Fruit fly (Drosophila melanogaster) whole organism, pupa: Measurements from ENCODE around the gene Spn28F.

ENCODE experiments used
- CG10348 ChIP-seq: fragments of 200-800 bp; sonication (Bioruptor generic); IDR thresholded peaks from 2 replicates; pipeline ENCODE4 v1.3.6; 2022; ENCODE audit warnings: missing biosample characterization, missing genetic modification characterization
- CG12605 ChIP-seq: fragments of 200-800 bp; sonication (Bioruptor generic); IDR thresholded peaks from 2 replicates; pipeline ENCODE4 v1.3.6; 2022; ENCODE audit warnings: missing biosample characterization, missing genetic modification characterization
- CG13204 ChIP-seq: fragments of 200-800 bp; sonication (Bioruptor generic); optimal IDR thresholded peaks from 2 replicates; lab custom pipeline; 2018; ENCODE audit warnings: missing biosample characterization, mild to moderate bottlenecking, missing genetic modification characterization, moderate library complexity
- CG14655 ChIP-seq: fragments of 200-800 bp; sonication (Bioruptor generic); optimal IDR thresholded peaks from 3 replicates; lab custom pipeline; 2017; ENCODE audit warnings: mild to moderate bottlenecking, missing biosample characterization, missing genetic modification reagents, missing genetic modification characterization
- CG15710 ChIP-seq: fragments of 200-800 bp; sonication (Bioruptor generic); optimal IDR thresholded peaks from 2 replicates; lab custom pipeline; 2018; ENCODE audit warnings: missing biosample characterization, mild to moderate bottlenecking, missing genetic modification characterization, moderate library complexity
- CG17806 ChIP-seq: fragments of 200-800 bp; sonication (Bioruptor generic); optimal IDR thresholded peaks from 2 replicates; lab custom pipeline; 2018; ENCODE audit warnings: missing biosample characterization, mild to moderate bottlenecking, missing genetic modification characterization, moderate library complexity
- CG32121 ChIP-seq: fragments of 200-800 bp; sonication (Bioruptor generic); IDR thresholded peaks from 2 replicates; pipeline ENCODE4 v1.3.6; 2022; ENCODE audit warnings: missing biosample characterization, missing genetic modification characterization
- CG34367 ChIP-seq: fragments of 200-800 bp; sonication (Bioruptor generic); optimal IDR thresholded peaks from 2 replicates; lab custom pipeline; 2018; ENCODE audit warnings: missing biosample characterization, mild to moderate bottlenecking, missing genetic modification characterization
- CG4496 ChIP-seq: fragments of 200-800 bp; sonication (Bioruptor generic); IDR thresholded peaks from 3 replicates; pipeline ENCODE4 v1.3.6; 2022; ENCODE audit warnings: missing biosample characterization, missing genetic modification characterization
- CG8159 ChIP-seq: fragments of 200-800 bp; sonication (Bioruptor generic); optimal IDR thresholded peaks from 3 replicates; lab custom pipeline; 2018; ENCODE audit warnings: missing biosample characterization, mild to moderate bottlenecking, missing genetic modification characterization, moderate library complexity
- CG8301 ChIP-seq: fragments of 200-800 bp; sonication (Bioruptor generic); optimal IDR thresholded peaks from 2 replicates; lab custom pipeline; 2018; ENCODE audit warnings: missing biosample characterization, mild to moderate bottlenecking, missing genetic modification characterization
- CG9948 ChIP-seq: fragments of 200-800 bp; sonication (Bioruptor generic); optimal IDR thresholded peaks from 2 replicates; lab custom pipeline; 2018; ENCODE audit warnings: missing biosample characterization, mild to moderate bottlenecking, missing genetic modification characterization, moderate library complexity
- D1 ChIP-seq: fragments of 200-800 bp; sonication (Bioruptor generic); optimal IDR thresholded peaks from 2 replicates; lab custom pipeline; 2018; ENCODE audit warnings: missing biosample characterization, mild to moderate bottlenecking, missing genetic modification characterization, moderate library complexity
- EcR ChIP-seq: fragments of 200-800 bp; sonication (Bioruptor generic); optimal IDR thresholded peaks from 3 replicates; lab custom pipeline; 2019; ENCODE audit warnings: missing biosample characterization, missing genetic modification characterization, mild to moderate bottlenecking, moderate library complexity, missing genetic modification reagents
- Ets98B ChIP-seq: fragments of 200-800 bp; sonication (Bioruptor generic); IDR thresholded peaks from 2 replicates; pipeline ENCODE4 v1.3.6; 2022; ENCODE audit warnings: missing biosample characterization, missing genetic modification characterization
- Pif1A ChIP-seq: fragments of 200-800 bp; sonication (Bioruptor generic); optimal IDR thresholded peaks from 3 replicates; lab custom pipeline; 2016; ENCODE audit warnings: missing biosample characterization, missing genetic modification characterization
- Pif1B ChIP-seq: fragments of 200-800 bp; sonication (Bioruptor generic); optimal IDR thresholded peaks from 3 replicates; lab custom pipeline; 2016; ENCODE audit warnings: missing biosample characterization, missing genetic modification characterization
- Snoo ChIP-seq: fragments of 200-800 bp; sonication (Bioruptor generic); optimal IDR thresholded peaks from 3 replicates; lab custom pipeline; 2017; ENCODE audit warnings: missing biosample characterization, mild to moderate bottlenecking, missing genetic modification characterization, inconsistent platforms
- fd96Ca ChIP-seq: fragments of 200-800 bp; sonication (Bioruptor generic); IDR thresholded peaks from 3 replicates; pipeline ENCODE4 v1.3.6; 2022; ENCODE audit warnings: missing biosample characterization, missing genetic modification characterization
- gl ChIP-seq: fragments of 200-800 bp; sonication (Bioruptor generic); optimal IDR thresholded peaks from 2 replicates; lab custom pipeline; 2018; ENCODE audit warnings: missing biosample characterization, mild to moderate bottlenecking, missing genetic modification characterization
- rn ChIP-seq: fragments of 200-800 bp; sonication (Bioruptor generic); IDR thresholded peaks from 2 replicates; pipeline ENCODE4 v1.3.6; 2022; ENCODE audit warnings: missing biosample characterization, missing genetic modification characterization

Gene Spn28F

DNA sequence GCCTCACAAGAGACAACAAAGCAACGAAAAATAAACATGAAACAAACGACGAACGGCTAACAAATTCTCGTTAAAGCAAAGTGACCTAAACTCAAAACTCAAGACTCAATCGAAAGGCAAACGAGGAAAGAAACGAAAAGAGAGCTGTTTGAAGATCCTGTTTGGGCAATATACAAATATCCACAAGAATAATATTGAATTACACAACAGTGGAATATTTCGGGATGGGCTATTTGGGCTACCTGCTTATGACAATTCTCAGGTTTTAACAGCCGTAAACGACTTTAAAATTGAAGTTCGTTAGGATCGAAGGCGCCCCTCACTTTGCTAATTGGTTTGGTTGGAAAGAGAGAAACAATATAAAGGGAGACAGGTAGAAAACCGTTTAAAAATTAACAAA is 34.7 kb upstream of the Spn28F start:
- TF ChIP-seq Ets98B = no peak
- TF ChIP-seq CG34367 (tag; lab: Kevin White, UChicago) = no peak
- TF ChIP-seq CG15710 = no peak
- TF ChIP-seq, all 21 proteins: peak for 0

DNA sequence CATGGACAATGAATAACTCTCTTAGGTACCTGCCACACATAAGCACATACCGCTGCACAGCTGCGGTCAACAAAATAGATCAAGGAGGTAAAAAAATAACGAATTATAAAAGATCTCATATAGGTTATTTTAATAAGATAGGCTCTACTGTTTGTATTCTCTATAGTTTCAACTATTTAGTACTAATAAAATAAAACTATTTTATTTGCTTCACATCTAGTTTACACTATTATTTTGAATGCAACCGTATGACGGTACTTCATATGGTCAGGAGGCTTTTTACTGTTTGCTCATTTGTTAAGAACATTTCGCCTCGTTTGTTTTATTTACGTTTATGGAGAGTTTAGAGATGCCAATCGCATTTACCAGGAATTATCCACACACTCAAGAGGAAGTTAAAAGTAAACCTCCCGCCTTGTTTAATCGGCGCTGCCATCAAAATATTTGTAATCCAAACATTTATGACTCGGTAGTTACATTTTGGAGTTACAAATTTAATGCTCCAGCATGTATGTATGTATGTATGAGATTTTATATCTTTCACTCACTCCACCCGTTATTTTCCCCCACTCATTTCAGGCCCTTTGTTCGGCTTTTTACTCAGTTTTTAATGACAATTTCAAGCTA is 33.5 kb upstream of the Spn28F start:
- TF ChIP-seq CG32121 (GFP tag; lab: Robert Waterston, UW) (peak; percentile 74), rn (GFP tag; lab: Robert Waterston, UW) (peak; percentile 42; the same call in 1 of the 2 replicates), CG12605 (GFP tag; lab: Robert Waterston, UW) (peak; percentile 82), Snoo (peak; percentile 30), CG8301 (tag; lab: Kevin White, UChicago) (peak; percentile 75), CG14655 (GFP tag; lab: Kevin White, UChicago) (peak; percentile 80), EcR (GFP tag; lab: Kevin White, UChicago) (no peak), Pif1B (peak; percentile 35), CG34367 (tag; lab: Kevin White, UChicago) (peak; percentile 64), CG15710 (peak; percentile 74), CG4496 (GFP tag; lab: Robert Waterston, UW) (peak; percentile 79), Pif1A (peak; percentile 49), D1 (peak; percentile 22), Ets98B (peak; percentile 51), CG17806 (tag; lab: Kevin White, UChicago) (peak; percentile 77), CG10348 (GFP tag; lab: Robert Waterston, UW) (no peak), CG8159 (tag; lab: Kevin White, UChicago) (peak; percentile 79), gl (no peak), CG13204 (GFP tag; lab: Kevin White, UChicago) (no peak), CG9948 (peak; percentile 72), fd96Ca (GFP tag; lab: Robert Waterston, UW) (no peak)
- TF ChIP-seq, all 21 proteins: peak for 16

DNA sequence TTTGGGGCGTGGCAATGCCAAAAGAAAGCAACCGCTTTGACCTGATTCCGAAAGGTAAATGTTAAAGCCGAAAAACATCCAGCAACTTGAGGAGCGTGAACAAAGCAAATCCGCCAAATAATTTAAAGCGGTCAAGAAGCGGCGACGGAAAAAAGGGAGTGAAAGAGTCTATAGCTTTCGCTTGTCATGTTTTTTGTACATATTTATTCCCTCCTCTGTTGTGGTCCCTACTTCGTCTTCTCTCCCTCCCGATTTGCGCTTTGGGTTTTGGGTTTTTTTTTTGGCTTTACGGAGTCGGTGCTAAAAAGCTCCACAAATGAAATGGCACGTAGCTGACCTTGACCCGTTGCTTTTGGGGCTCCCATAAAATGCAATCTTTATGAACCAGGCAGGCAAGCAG is 32.5 kb upstream of the Spn28F start:
- TF ChIP-seq Pif1A = no peak
- no peak for TF ChIP-seq CG8159 (tag; lab: Kevin White, UChicago)
- no peak for TF ChIP-seq gl
- no peak for TF ChIP-seq CG32121 (GFP tag; lab: Robert Waterston, UW)
- no peak for TF ChIP-seq D1
- no peak for TF ChIP-seq Pif1B
- no peak for TF ChIP-seq CG13204 (GFP tag; lab: Kevin White, UChicago)
- TF ChIP-seq CG10348 (GFP tag; lab: Robert Waterston, UW) = no peak
- no peak for TF ChIP-seq CG17806 (tag; lab: Kevin White, UChicago)
- TF ChIP-seq Snoo = no peak
- TF ChIP-seq CG14655 (GFP tag; lab: Kevin White, UChicago) = no peak
- TF ChIP-seq fd96Ca (GFP tag; lab: Robert Waterston, UW) = no peak
- TF ChIP-seq CG34367 (tag; lab: Kevin White, UChicago) = no peak
- no peak for TF ChIP-seq rn (GFP tag; lab: Robert Waterston, UW)
- no peak for TF ChIP-seq CG12605 (GFP tag; lab: Robert Waterston, UW)
- TF ChIP-seq Ets98B = no peak
- TF ChIP-seq EcR (GFP tag; lab: Kevin White, UChicago) = no peak
- no peak for TF ChIP-seq CG15710

DNA sequence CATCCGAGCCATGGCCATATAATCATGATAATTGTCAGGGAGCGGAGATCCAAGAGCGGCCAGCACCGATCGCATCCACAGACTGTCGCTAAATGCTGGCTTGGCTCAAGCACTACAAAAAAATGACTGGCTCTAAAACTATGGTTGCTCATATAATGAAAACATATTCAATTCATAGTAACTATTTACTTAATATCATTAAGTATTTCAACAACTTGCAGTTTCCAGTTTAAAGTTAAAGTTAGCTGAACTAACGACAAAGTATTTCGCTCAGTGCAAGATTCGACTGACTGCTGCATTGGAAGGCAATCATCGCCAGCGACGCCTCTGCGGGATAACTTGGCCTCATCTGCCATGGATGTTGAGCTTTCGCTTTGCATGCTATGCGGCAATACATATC is 29.3 kb upstream of the Spn28F start:
- TF ChIP-seq Pif1A (peak; percentile 71), CG15710 (peak; percentile 57), Pif1B (peak; percentile 67), Ets98B (peak; percentile 83), CG10348 (GFP tag; lab: Robert Waterston, UW) (no peak), CG4496 (GFP tag; lab: Robert Waterston, UW) (peak; percentile 88), fd96Ca (GFP tag; lab: Robert Waterston, UW) (peak; percentile 83; the same call in 2 of the 3 replicates), CG34367 (tag; lab: Kevin White, UChicago) (peak; percentile 57), CG8301 (tag; lab: Kevin White, UChicago) (peak; percentile 77), CG12605 (GFP tag; lab: Robert Waterston, UW) (peak; percentile 73), D1 (peak; percentile 4), CG14655 (GFP tag; lab: Kevin White, UChicago) (peak; percentile 79), CG17806 (tag; lab: Kevin White, UChicago) (peak; percentile 70), CG8159 (tag; lab: Kevin White, UChicago) (peak; percentile 60), CG13204 (GFP tag; lab: Kevin White, UChicago) (no peak), CG9948 (peak; percentile 71), rn (GFP tag; lab: Robert Waterston, UW) (0 out of 2 replicates have a peak, but pooled peaks have one; percentile 6), gl (no peak), Snoo (no peak), EcR (GFP tag; lab: Kevin White, UChicago) (no peak), CG32121 (GFP tag; lab: Robert Waterston, UW) (peak; percentile 78)

DNA sequence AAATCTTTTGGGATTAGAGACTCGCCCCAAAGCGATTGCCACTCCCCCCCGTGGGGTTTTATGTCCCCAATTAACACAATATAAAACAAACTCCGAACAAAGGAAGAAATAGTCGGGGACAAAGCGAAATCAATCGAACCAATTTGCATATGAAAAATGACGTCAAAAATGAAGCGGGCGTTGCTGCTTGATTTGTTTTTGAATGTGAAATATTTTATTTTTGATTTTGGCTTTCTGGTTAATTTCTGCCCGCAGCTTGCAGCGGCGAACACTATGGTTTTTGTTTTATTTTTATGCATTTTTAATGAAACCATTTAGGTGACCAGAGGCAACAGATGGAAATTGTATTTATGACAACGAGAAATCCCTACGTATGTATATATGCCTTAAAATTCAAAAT is 27.1 kb upstream of the Spn28F start:
- TF ChIP-seq CG8159 (tag; lab: Kevin White, UChicago) (no peak), Snoo (no peak)
- TF ChIP-seq, all 21 proteins: peak for 0

DNA sequence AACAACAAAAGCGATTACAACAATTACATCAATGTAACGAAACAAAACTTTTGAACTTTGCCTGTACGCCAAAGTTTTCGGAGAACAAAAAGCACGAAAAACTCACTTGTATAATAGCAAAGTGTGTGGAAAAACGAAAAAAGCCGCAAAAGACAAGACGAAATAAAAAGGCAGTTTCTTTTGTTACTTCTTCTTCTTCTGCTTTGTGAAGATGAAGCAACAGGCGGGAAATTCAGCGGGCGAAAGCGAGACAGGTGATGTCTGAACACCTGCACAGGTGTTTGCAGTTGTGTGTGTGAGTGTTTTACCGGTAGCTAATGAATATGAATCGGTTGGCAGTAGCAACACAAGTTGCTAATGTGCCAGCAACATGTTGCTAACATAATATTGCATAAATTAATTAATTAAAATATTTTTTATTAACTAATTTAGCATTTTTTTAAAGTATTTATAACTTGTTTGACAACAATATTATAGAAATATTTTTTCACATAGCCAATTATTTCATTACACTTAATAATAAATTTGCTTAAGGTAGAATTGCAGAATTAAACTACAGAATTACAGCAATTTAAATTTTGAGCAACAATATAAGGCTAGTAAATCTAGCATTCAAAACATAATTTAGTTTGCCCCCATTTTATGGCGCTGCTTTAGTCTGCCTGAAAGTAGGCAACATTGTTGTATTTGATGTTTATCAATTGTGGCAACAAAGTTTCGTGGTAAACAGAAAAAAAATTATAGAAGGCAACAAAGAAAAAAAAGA is 25.3 kb upstream of the Spn28F start:
- TF ChIP-seq CG13204 (GFP tag; lab: Kevin White, UChicago) = no peak
- TF ChIP-seq Pif1A = no peak
- TF ChIP-seq CG12605 (GFP tag; lab: Robert Waterston, UW) = peak; percentile 50; the same call in 1 of the 2 replicates
- TF ChIP-seq CG17806 (tag; lab: Kevin White, UChicago) = no peak
